Worm (Caenorhabditis elegans) whole organism, young adult: ENCODE measurements around the gene C53D6.11.

Source experiments
- F52B5.7 ChIP-seq: sonication (generic microtip); optimal IDR thresholded peaks from 2 replicates; lab custom pipeline; 2016; ENCODE audit warnings: mild to moderate bottlenecking, missing genetic modification characterization, missing compliant biosample characterization
- hmg-20 ChIP-seq: fragments of 200-800 bp; sonication (Bioruptor generic); IDR thresholded peaks from 2 replicates; pipeline ENCODE4 v1.3.6; 2022; ENCODE audit warnings: missing genetic modification reagents, missing genetic modification characterization, missing compliant biosample characterization
- mes-4 ChIP-seq: sonication (generic microtip); optimal IDR thresholded peaks from 2 replicates; lab custom pipeline; 2016; ENCODE audit warnings: missing genotype, missing genetic modification characterization, missing compliant biosample characterization
- pha-4 ChIP-seq: fragments of 150-350 bp; sonication (generic microtip); optimal IDR thresholded peaks from 2 replicates; lab custom pipeline; 2014; ENCODE audit warnings: missing biosample characterization, missing genetic modification reagents, missing genetic modification characterization
- unc-62 ChIP-seq: fragments of 150-350 bp; optimal IDR thresholded peaks from 2 replicates; lab custom pipeline; 2014; ENCODE audit warnings: missing biosample characterization, missing genetic modification reagents, missing genetic modification characterization

DNA sequence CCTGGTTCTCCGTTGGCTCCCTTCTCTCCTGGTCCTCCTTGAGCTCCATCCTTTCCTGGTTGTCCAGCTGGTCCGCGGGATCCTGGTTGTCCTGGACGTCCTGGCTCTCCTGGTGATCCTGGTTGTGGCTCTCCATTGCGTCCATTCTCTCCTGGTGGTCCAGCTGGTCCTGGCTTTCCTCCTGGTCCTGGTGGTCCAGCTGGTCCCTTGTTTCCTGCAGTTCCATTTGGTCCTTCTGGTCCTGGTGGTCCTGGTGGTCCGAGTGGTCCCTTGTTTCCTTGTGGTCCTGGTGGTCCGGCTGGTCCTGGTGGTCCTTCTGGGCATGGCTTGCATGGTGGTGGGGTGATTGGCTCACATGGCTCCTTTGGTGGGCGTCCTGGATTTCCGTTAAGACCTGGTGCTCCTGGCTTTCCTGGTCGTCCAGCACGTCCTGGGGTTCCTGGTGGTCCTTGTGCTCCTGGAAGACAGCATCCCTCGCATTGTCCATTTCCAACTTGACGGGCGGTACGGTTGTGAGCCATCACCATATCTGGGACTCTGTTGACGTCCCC, 31.2 kb upstream of the C53D6.11 start:
- TF ChIP-seq pha-4 (tag; lab: Kevin White, UChicago) (no peak), mes-4 (tag; lab: Kevin White, UChicago) (no peak), unc-62 (GFP tag; lab: Kevin White, UChicago) (no peak), hmg-20 (no peak), F52B5.7 (tag; lab: Kevin White, UChicago) (peak; percentile 9)
